Worm (Caenorhabditis elegans) whole organism, L2 larva: ENCODE results near the gene anoh-2.

Experiments used
- blmp-1 ChIP-seq: sonication (generic microtip); optimal IDR thresholded peaks from 2 replicates; lab custom pipeline; 2017; ENCODE audit warnings: missing genetic modification characterization, mild to moderate bottlenecking, missing compliant biosample characterization, antibody characterized with exemption, moderate library complexity; ENCODE audit not compliant: insufficient read depth
- crh-2 ChIP-seq: sonication (generic microtip); optimal IDR thresholded peaks from 2 replicates; lab custom pipeline; 2017; ENCODE audit warnings: missing biosample characterization, missing genetic modification characterization
- egl-27 ChIP-seq: sonication (generic microtip); optimal IDR thresholded peaks from 3 replicates; lab custom pipeline; 2017; ENCODE audit warnings: missing biosample characterization, missing genetic modification reagents, missing genetic modification characterization
- elt-1 ChIP-seq: fragments of 150-350 bp; optimal IDR thresholded peaks from 2 replicates; lab custom pipeline; 2014; ENCODE audit warnings: missing biosample characterization, missing genetic modification characterization
- lin-11 ChIP-seq: fragments of 150-350 bp; sonication (generic microtip); optimal IDR thresholded peaks from 2 replicates; lab custom pipeline; 2014; ENCODE audit warnings: missing biosample characterization, missing genetic modification characterization, inconsistent platforms, mixed read lengths
- lin-13 ChIP-seq: fragments of 150-350 bp; optimal IDR thresholded peaks from 2 replicates; lab custom pipeline; 2014; ENCODE audit warnings: missing biosample characterization, missing genetic modification reagents, missing genetic modification characterization
- lin-39 ChIP-seq: fragments of 150-350 bp; optimal IDR thresholded peaks from 2 replicates; lab custom pipeline; 2014; ENCODE audit warnings: missing biosample characterization, missing genetic modification reagents, missing genetic modification characterization
- unc-62 ChIP-seq: fragments of 150-350 bp; optimal IDR thresholded peaks from 2 replicates; lab custom pipeline; 2014; ENCODE audit warnings: missing biosample characterization, missing genetic modification reagents, missing genetic modification characterization
- ztf-11 ChIP-seq: sonication (generic microtip); optimal IDR thresholded peaks from 2 replicates; lab custom pipeline; 2017; ENCODE audit warnings: missing biosample characterization, missing genetic modification characterization
- ztf-4 ChIP-seq: fragments of 150-350 bp; optimal IDR thresholded peaks from 2 replicates; lab custom pipeline; 2014; ENCODE audit warnings: missing biosample characterization, missing genetic modification characterization

DNA sequence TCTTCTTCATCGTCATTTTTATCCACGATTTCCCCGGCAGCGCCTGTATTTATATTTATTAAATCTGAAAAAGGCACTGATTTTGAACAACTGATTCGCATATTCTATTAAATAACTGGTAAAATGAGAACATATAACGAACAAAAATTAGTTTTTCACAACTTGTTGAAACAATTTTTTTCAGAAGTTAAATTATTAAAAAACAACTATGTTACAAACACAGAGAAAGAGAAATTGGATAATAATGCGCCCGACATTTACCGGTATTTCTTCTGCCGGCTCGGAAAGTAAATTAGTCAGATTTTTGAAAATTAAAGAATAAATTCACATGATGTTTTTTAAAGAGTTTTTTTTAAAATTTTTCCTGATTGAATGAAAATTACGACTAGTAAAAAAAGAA is 41.7 kb downstream of the anoh-2 start, which contains the start of gene haf-8:
- TF ChIP-seq elt-1 (no peak), egl-27 (no peak), lin-39 (tag; lab: Kevin White, UChicago) (no peak), unc-62 (GFP tag; lab: Kevin White, UChicago) (no peak), ztf-4 (tag; lab: Kevin White, UChicago) (no peak), ztf-11 (tag; lab: Kevin White, UChicago) (no peak), blmp-1 (tag; lab: Kevin White, UChicago) (no peak), crh-2 (tag; lab: Kevin White, UChicago) (no peak), lin-13 (GFP tag; lab: Kevin White, UChicago) (no peak), lin-11 (tag; lab: Kevin White, UChicago) (no peak)
